Fruit fly (Drosophila melanogaster) S2 (cell line): ENCODE results near the gene fid.

Source experiments
- CG8478 ChIP-seq: fragments of >200 bp; optimal IDR thresholded peaks from 2 replicates; lab custom pipeline; 2018
- CTCF ChIP-seq, 2 experiments: fragments of >200 bp; optimal IDR thresholded peaks; 2 replicates each; lab custom pipeline; 2018

dm6 chr3R:26009766-26010414 lies 40.0 kb downstream of the fid start:
- TF ChIP-seq CTCF (optimal IDR thresholded peaks at IDR 0.05; lab: Kevin White, UChicago), result no peak
- no peak for TF ChIP-seq CG8478 (lab: Kevin White, UChicago)
